Worm (Caenorhabditis elegans) whole organism, L4/young adult: ENCODE results near the gene ser-1.
A peak's percentile ranks its signal among the peaks of the same experiment; 100 is the strongest.

Experiments
- W03F9.2 ChIP-seq: fragments of 150-350 bp; optimal IDR thresholded peaks from 2 replicates; lab custom pipeline; 2014; ENCODE audit warnings: missing biosample characterization, missing genetic modification characterization
- dao-5 ChIP-seq: sonication (generic microtip); optimal IDR thresholded peaks from 2 replicates; lab custom pipeline; 2016; ENCODE audit warnings: missing genotype, missing genetic modification characterization, moderate library complexity, missing compliant biosample characterization
- him-1 ChIP-seq: sonication (generic microtip); optimal IDR thresholded peaks from 2 replicates; lab custom pipeline; 2016; ENCODE audit warnings: missing genotype, missing genetic modification reagents, missing genetic modification characterization, missing compliant biosample characterization

The ser-1 gene

ce11 chrX:16551318-16551717, 28.2 kb upstream of the ser-1 start:
- no peak for TF ChIP-seq him-1

ce11 chrX:16553845-16554426, 25.6 kb upstream of the ser-1 start, which contains the start of gene K08B5.2:
Gene K08B5.2 (minus strand): TSS chrX:16553887.
- TF ChIP-seq dao-5 (no peak), him-1 (no peak), W03F9.2 (tag; lab: Kevin White, UChicago) (no peak)

ce11 chrX:16555726-16556125, 23.8 kb upstream of the ser-1 start:
- TF ChIP-seq W03F9.2 (tag; lab: Kevin White, UChicago) (no peak), him-1 (no peak), dao-5 (no peak)

- no peak for TF ChIP-seq dao-5
- no peak for TF ChIP-seq him-1
- TF ChIP-seq W03F9.2 (tag; lab: Kevin White, UChicago), result no peak
Observed at ce11 chrX:16558117-16558516, 21.4 kb upstream of the ser-1 start, which contains the start of gene K08B5.1. Gene K08B5.1 (plus strand): TSS chrX:16558434.

- TF ChIP-seq dao-5, result no peak
- TF ChIP-seq W03F9.2 (tag; lab: Kevin White, UChicago), result peak; percentile 7
- no peak for TF ChIP-seq him-1
Observed at ce11 chrX:16558776-16559175, 20.8 kb upstream of the ser-1 start.

- TF ChIP-seq him-1 (no peak), dao-5 (no peak), W03F9.2 (tag; lab: Kevin White, UChicago) (no peak)
Observed at ce11 chrX:16559387-16559786, 20.2 kb upstream of the ser-1 start.

- no peak for TF ChIP-seq him-1
- TF ChIP-seq dao-5, result no peak
- no peak for TF ChIP-seq W03F9.2 (tag; lab: Kevin White, UChicago)
Observed at ce11 chrX:16560895-16561294, 18.6 kb upstream of the ser-1 start.

ce11 chrX:16564515-16565285, 14.8 kb upstream of the ser-1 start:
- TF ChIP-seq W03F9.2 (tag; lab: Kevin White, UChicago), result no peak
- TF ChIP-seq him-1, result no peak
- TF ChIP-seq dao-5, result no peak

ce11 chrX:16565781-16566180, 13.8 kb upstream of the ser-1 start:
- no peak for TF ChIP-seq dao-5
- TF ChIP-seq him-1, result no peak
- TF ChIP-seq W03F9.2 (tag; lab: Kevin White, UChicago), result no peak

- no peak for TF ChIP-seq him-1
- no peak for TF ChIP-seq dao-5
- no peak for TF ChIP-seq W03F9.2 (tag; lab: Kevin White, UChicago)
Observed at ce11 chrX:16566358-16566757, 13.2 kb upstream of the ser-1 start.

ce11 chrX:16571877-16572276, 7.7 kb upstream of the ser-1 start:
- no peak for TF ChIP-seq dao-5
- TF ChIP-seq W03F9.2 (tag; lab: Kevin White, UChicago), result no peak
- no peak for TF ChIP-seq him-1

- TF ChIP-seq W03F9.2 (tag; lab: Kevin White, UChicago) (no peak), him-1 (no peak), dao-5 (no peak)
Observed at ce11 chrX:16574303-16574702, 5.2 kb upstream of the ser-1 start.

- TF ChIP-seq W03F9.2 (tag; lab: Kevin White, UChicago) (no peak), him-1 (no peak), dao-5 (no peak)
Observed at ce11 chrX:16575262-16575661, 4.3 kb upstream of the ser-1 start.

ce11 chrX:16588102-16588501, 8.6 kb downstream of the ser-1 start:
- TF ChIP-seq him-1 (no peak), W03F9.2 (tag; lab: Kevin White, UChicago) (no peak), dao-5 (no peak)

ce11 chrX:16590230-16590629, 10.7 kb downstream of the ser-1 start:
- TF ChIP-seq dao-5 (no peak), W03F9.2 (tag; lab: Kevin White, UChicago) (no peak), him-1 (no peak)

- peak; percentile 18 for TF ChIP-seq dao-5
- peak; percentile 19 for TF ChIP-seq W03F9.2 (tag; lab: Kevin White, UChicago)
- TF ChIP-seq him-1, result peak; percentile 62
Observed at ce11 chrX:16590803-16591202, 11.3 kb downstream of the ser-1 start.
